Worm (Caenorhabditis elegans) whole organism, young adult: ENCODE measurements around the gene wrt-6.

ENCODE experiments used
- B0019.2 ChIP-seq: fragments of 200-800 bp; sonication (Bioruptor generic); conservative IDR thresholded peaks from 2 replicates; pipeline ENCODE4 v1.3.6; 2022; ENCODE audit warnings: missing genetic modification reagents, missing genetic modification characterization, missing compliant biosample characterization
- B0261.1 ChIP-seq: sonication (generic microtip); optimal IDR thresholded peaks from 2 replicates; lab custom pipeline; 2016; ENCODE audit warnings: mild to moderate bottlenecking, missing genetic modification characterization, moderate library complexity, missing compliant biosample characterization
- C17E4.6 ChIP-seq: fragments of 200-800 bp; sonication (Bioruptor generic); IDR thresholded peaks from 2 replicates; pipeline ENCODE4 v1.3.6; 2022; ENCODE audit warnings: missing genetic modification reagents, missing genetic modification characterization, missing compliant biosample characterization
- F23B12.7 ChIP-seq: sonication (generic microtip); optimal IDR thresholded peaks from 2 replicates; lab custom pipeline; 2017; ENCODE audit warnings: missing genetic modification characterization, mild to moderate bottlenecking, missing compliant biosample characterization, antibody characterized with exemption, moderate library complexity; ENCODE audit not compliant: insufficient read depth
- F49E8.2 ChIP-seq: sonication (generic microtip); optimal IDR thresholded peaks from 3 replicates; lab custom pipeline; 2017; ENCODE audit warnings: missing genetic modification characterization, mild to moderate bottlenecking, missing compliant biosample characterization, antibody characterized with exemption, moderate library complexity; ENCODE audit not compliant: insufficient read depth
- K11D2.4 ChIP-seq: fragments of 200-800 bp; sonication (Bioruptor generic); IDR thresholded peaks from 2 replicates; pipeline ENCODE4 v1.3.6; 2022; ENCODE audit warnings: missing genetic modification reagents, missing genetic modification characterization, missing compliant biosample characterization
- Y56A3A.18 ChIP-seq: fragments of 200-800 bp; sonication (Bioruptor generic); IDR thresholded peaks from 2 replicates; pipeline ENCODE4 v1.3.6; 2022; ENCODE audit warnings: missing genetic modification reagents, missing genetic modification characterization, missing compliant biosample characterization
- Y67H2A.10 ChIP-seq: fragments of 200-800 bp; sonication (Bioruptor generic); conservative IDR thresholded peaks from 2 replicates; pipeline ENCODE4 v1.3.6; 2022; ENCODE audit warnings: missing genetic modification reagents, missing genetic modification characterization, missing compliant biosample characterization
- Y79H2A.3 ChIP-seq: fragments of 200-800 bp; sonication (Bioruptor generic); conservative IDR thresholded peaks from 2 replicates; pipeline ENCODE4 v1.3.6; 2022; ENCODE audit warnings: missing genetic modification reagents, missing genetic modification characterization, missing compliant biosample characterization
- Y95B8A.8 ChIP-seq: fragments of 200-800 bp; sonication (Bioruptor generic); IDR thresholded peaks from 2 replicates; pipeline ENCODE4 v1.3.6; 2022; ENCODE audit warnings: missing genetic modification reagents, missing genetic modification characterization, missing compliant biosample characterization
- akir-1 ChIP-seq: fragments of 200-800 bp; sonication (Bioruptor generic); optimal IDR thresholded peaks from 2 replicates; lab custom pipeline; 2018; ENCODE audit warnings: mild to moderate bottlenecking, missing genetic modification characterization, moderate library complexity, missing compliant biosample characterization
- aptf-2 ChIP-seq: fragments of 200-800 bp; sonication (Bioruptor generic); conservative IDR thresholded peaks from 2 replicates; pipeline ENCODE4 v1.3.6; 2022; ENCODE audit warnings: missing genetic modification reagents, missing genetic modification characterization, missing compliant biosample characterization
- aptf-3 ChIP-seq: fragments of 200-800 bp; sonication (Bioruptor generic); IDR thresholded peaks from 2 replicates; pipeline ENCODE4 v1.3.6; 2022; ENCODE audit warnings: missing genetic modification characterization, missing compliant biosample characterization
- attf-3 ChIP-seq: fragments of 200-800 bp; sonication (Bioruptor generic); conservative IDR thresholded peaks from 2 replicates; pipeline ENCODE4 v1.3.6; 2022; ENCODE audit warnings: missing genetic modification reagents, missing genetic modification characterization, missing compliant biosample characterization
- bed-1 ChIP-seq: fragments of 200-800 bp; sonication (Bioruptor generic); IDR thresholded peaks from 2 replicates; pipeline ENCODE4 v1.3.6; 2022; ENCODE audit warnings: missing genetic modification reagents, missing genetic modification characterization, missing compliant biosample characterization
- cebp-1 ChIP-seq, 2 experiments: fragments of 200-800 bp in 1 of 2; sonication (Bioruptor generic) in 1 of 2; sonication (generic microtip) in 1 of 2; IDR thresholded peaks in 1 of 2; optimal IDR thresholded peaks in 1 of 2; 2 replicates each; pipeline versions ENCODE4 v1.3.6 to Lab custom; 2017 to 2022; ENCODE audit warnings: missing compliant biosample characterization in 2 of 2, missing genetic modification characterization in 2 of 2, mild to moderate bottlenecking in 1 of 2, missing genetic modification reagents in 1 of 2, moderate library complexity in 1 of 2
- ceh-100 ChIP-seq: fragments of 200-800 bp; sonication (Bioruptor generic); IDR thresholded peaks from 2 replicates; pipeline ENCODE4 v1.3.6; 2022; ENCODE audit warnings: missing genetic modification reagents, missing genetic modification characterization, missing compliant biosample characterization
- ceh-40 ChIP-seq: fragments of 200-800 bp; sonication (Bioruptor generic); IDR thresholded peaks from 2 replicates; pipeline ENCODE4 v1.3.6; 2022; ENCODE audit warnings: missing genetic modification characterization, missing compliant biosample characterization
- die-1 ChIP-seq: sonication (generic microtip); optimal IDR thresholded peaks from 2 replicates; lab custom pipeline; 2016; ENCODE audit warnings: missing genotype, mild to moderate bottlenecking, missing genetic modification characterization, missing compliant biosample characterization
- ekl-4 ChIP-seq: fragments of 200-800 bp; sonication (Bioruptor generic); IDR thresholded peaks from 2 replicates; pipeline ENCODE4 v1.3.6; 2022; ENCODE audit warnings: missing genetic modification reagents, missing genetic modification characterization, missing compliant biosample characterization
- ets-4 ChIP-seq: fragments of 200-800 bp; sonication (Bioruptor generic); optimal IDR thresholded peaks from 2 replicates; lab custom pipeline; 2018; ENCODE audit warnings: mild to moderate bottlenecking, missing genetic modification characterization, missing compliant biosample characterization
- him-1 ChIP-seq: sonication (generic microtip); optimal IDR thresholded peaks from 2 replicates; lab custom pipeline; 2016; ENCODE audit warnings: missing genotype, missing genetic modification reagents, missing genetic modification characterization, missing compliant biosample characterization
- hlh-12 ChIP-seq: sonication (generic microtip); optimal IDR thresholded peaks from 2 replicates; lab custom pipeline; 2016; ENCODE audit warnings: missing genetic modification characterization, missing compliant biosample characterization
- hmg-20 ChIP-seq: fragments of 200-800 bp; sonication (Bioruptor generic); IDR thresholded peaks from 2 replicates; pipeline ENCODE4 v1.3.6; 2022; ENCODE audit warnings: missing genetic modification reagents, missing genetic modification characterization, missing compliant biosample characterization
- lin-26 ChIP-seq: fragments of 200-800 bp; sonication (Bioruptor generic); IDR thresholded peaks from 2 replicates; pipeline ENCODE4 v1.3.6; 2022; ENCODE audit warnings: missing genetic modification reagents, missing genetic modification characterization, missing compliant biosample characterization
- lin-35 ChIP-seq, 3 experiments: fragments of 150-350 bp in 2 of 3; sonication (generic microtip) in 1 of 3; optimal IDR thresholded peaks; 2 replicates each; lab custom pipeline; 2014 to 2018; ENCODE audit warnings: missing biosample characterization in 3 of 3, missing genetic modification characterization in 3 of 3, missing genetic modification reagents in 3 of 3
- madf-10 ChIP-seq: sonication (generic microtip); optimal IDR thresholded peaks from 2 replicates; lab custom pipeline; 2016; ENCODE audit warnings: mild to moderate bottlenecking, missing genetic modification characterization, missing compliant biosample characterization
- madf-6 ChIP-seq: fragments of 200-800 bp; sonication (Bioruptor generic); IDR thresholded peaks from 2 replicates; pipeline ENCODE4 v1.3.6; 2022; ENCODE audit warnings: missing genetic modification reagents, missing genetic modification characterization, missing compliant biosample characterization
- nhr-120 ChIP-seq: fragments of 200-800 bp; sonication (Bioruptor generic); IDR thresholded peaks from 2 replicates; pipeline ENCODE4 v1.3.6; 2022; ENCODE audit warnings: missing genetic modification characterization, missing compliant biosample characterization
- nhr-179 ChIP-seq: sonication (generic microtip); optimal IDR thresholded peaks from 2 replicates; lab custom pipeline; 2016; ENCODE audit warnings: mild to moderate bottlenecking, missing genetic modification characterization, missing compliant biosample characterization
- nhr-27 ChIP-seq: fragments of 200-800 bp; sonication (Bioruptor generic); optimal IDR thresholded peaks from 2 replicates; lab custom pipeline; 2018; ENCODE audit warnings: mild to moderate bottlenecking, missing genetic modification characterization, moderate library complexity, missing compliant biosample characterization
- pha-4 ChIP-seq: fragments of 150-350 bp; sonication (generic microtip); optimal IDR thresholded peaks from 2 replicates; lab custom pipeline; 2014; ENCODE audit warnings: missing biosample characterization, missing genetic modification reagents, missing genetic modification characterization
- rcor-1 ChIP-seq: fragments of 200-800 bp; sonication (Bioruptor generic); IDR thresholded peaks from 2 replicates; pipeline ENCODE4 v1.3.6; 2022; ENCODE audit warnings: missing genetic modification reagents, missing genetic modification characterization, missing compliant biosample characterization
- sea-2 ChIP-seq: fragments of 200-800 bp; sonication (Bioruptor generic); IDR thresholded peaks from 2 replicates; pipeline ENCODE4 v1.3.6; 2022; ENCODE audit warnings: missing genetic modification characterization, missing compliant biosample characterization
- snpc-4 ChIP-seq, 5 experiments: fragments of 150-350 bp in 1 of 5; sonication (generic microtip) in 4 of 5; optimal IDR thresholded peaks; 2 replicates each; lab custom pipeline; 2014 to 2018; ENCODE audit warnings: missing genetic modification characterization in 5 of 5, missing biosample characterization in 3 of 5, antibody characterized with exemption in 2 of 5, mild to moderate bottlenecking in 2 of 5, missing compliant biosample characterization in 2 of 5, missing genotype in 2 of 5, moderate library complexity in 2 of 5, missing genetic modification reagents in 1 of 5
- unc-62 ChIP-seq: fragments of 150-350 bp; optimal IDR thresholded peaks from 2 replicates; lab custom pipeline; 2014; ENCODE audit warnings: missing biosample characterization, missing genetic modification reagents, missing genetic modification characterization
- ztf-22 ChIP-seq: fragments of 200-800 bp; sonication (Bioruptor generic); optimal IDR thresholded peaks from 2 replicates; lab custom pipeline; 2018; ENCODE audit warnings: mild to moderate bottlenecking, missing genetic modification characterization, moderate library complexity, missing compliant biosample characterization
- ztf-25 ChIP-seq: fragments of 200-800 bp; sonication (Bioruptor generic); IDR thresholded peaks from 2 replicates; pipeline ENCODE4 v1.3.6; 2022; ENCODE audit warnings: missing genetic modification reagents, missing genetic modification characterization, missing compliant biosample characterization

The wrt-6 gene

DNA sequence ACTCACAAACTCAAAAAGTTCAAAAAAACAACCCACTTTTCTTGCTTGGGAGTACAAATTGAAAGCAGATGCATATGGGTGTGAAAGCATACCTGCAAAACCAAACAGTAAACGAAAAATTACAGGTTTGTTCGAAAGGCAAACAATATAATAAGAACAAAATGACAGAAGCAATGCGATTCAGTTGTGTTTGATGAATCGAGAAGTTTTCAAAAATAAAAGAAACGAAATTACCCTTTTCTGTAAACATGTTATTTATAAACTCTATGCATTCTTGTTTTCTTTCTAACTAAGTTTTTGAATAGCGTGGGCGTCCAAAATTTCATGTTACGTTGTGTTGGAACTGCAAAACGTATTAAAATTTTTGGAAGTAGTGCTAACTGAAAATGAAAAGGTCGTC is 28.9 kb downstream of the wrt-6 start, which contains the start of gene sox-4:
Gene sox-4 (minus strand): TSS at position 101 of the 400 bp plus-strand sequence.
- TF ChIP-seq snpc-4 (GFP tag; optimal IDR thresholded peaks at IDR 0.05; lab: Kevin White, UChicago) (no peak), snpc-4 (tag; optimal IDR thresholded peaks at IDR 0.05; lab: Kevin White, UChicago) (no peak), B0019.2 (GFP tag; lab: Robert Waterston, UW) (no peak), B0261.1 (tag; lab: Kevin White, UChicago) (no peak), F23B12.7 (tag; lab: Kevin White, UChicago) (no peak), Y95B8A.8 (GFP tag; lab: Robert Waterston, UW) (no peak), cebp-1 (GFP tag; IDR thresholded peaks at IDR 0.05; lab: Robert Waterston, UW) (no peak), cebp-1 (tag; optimal IDR thresholded peaks at IDR 0.05; lab: Kevin White, UChicago) (no peak), die-1 (tag; lab: Kevin White, UChicago) (no peak), hlh-12 (no peak), ets-4 (GFP tag; lab: Kevin White, UChicago) (no peak), rcor-1 (GFP tag; lab: Robert Waterston, UW) (no peak), attf-3 (GFP tag; lab: Robert Waterston, UW) (no peak), unc-62 (GFP tag; lab: Kevin White, UChicago) (no peak), hmg-20 (no peak), F49E8.2 (tag; lab: Kevin White, UChicago) (no peak)

ce11 chrX:3513715-3514114 is 33.7 kb downstream of the wrt-6 start:
- no peak for TF ChIP-seq rcor-1 (GFP tag; lab: Robert Waterston, UW)
- TF ChIP-seq ztf-25 (GFP tag; lab: Robert Waterston, UW) = no peak
- TF ChIP-seq aptf-2 = no peak
- TF ChIP-seq pha-4 (tag; lab: Kevin White, UChicago) = no peak
- no peak for TF ChIP-seq K11D2.4 (GFP tag; lab: Robert Waterston, UW)
- TF ChIP-seq nhr-179 (tag; lab: Kevin White, UChicago) = no peak
- TF ChIP-seq C17E4.6 = no peak
- TF ChIP-seq lin-26 = no peak
- no peak for TF ChIP-seq F23B12.7 (tag; lab: Kevin White, UChicago)
- no peak for TF ChIP-seq ceh-40 (GFP tag; lab: Robert Waterston, UW)
- no peak for TF ChIP-seq bed-1 (GFP tag; lab: Robert Waterston, UW)
- TF ChIP-seq Y79H2A.3 (GFP tag; lab: Robert Waterston, UW) = no peak
- TF ChIP-seq madf-6 (GFP tag; lab: Robert Waterston, UW) = no peak
- TF ChIP-seq nhr-27 (tag; lab: Kevin White, UChicago) = no peak
- no peak for TF ChIP-seq lin-35 (GFP tag; optimal IDR thresholded peaks at IDR 0.05; lab: Kevin White, UChicago)
- no peak for TF ChIP-seq ekl-4
- no peak for TF ChIP-seq Y56A3A.18 (GFP tag; lab: Robert Waterston, UW)
- TF ChIP-seq ztf-22 = no peak
- TF ChIP-seq nhr-120 (GFP tag; lab: Robert Waterston, UW) = no peak

ce11 chrX:3517141-3517540 is 37.1 kb downstream of the wrt-6 start:
- TF ChIP-seq sea-2 = no peak

- TF ChIP-seq K11D2.4 (GFP tag; lab: Robert Waterston, UW) = no peak
- no peak for TF ChIP-seq die-1 (tag; lab: Kevin White, UChicago)
- TF ChIP-seq Y95B8A.8 (GFP tag; lab: Robert Waterston, UW) = no peak
- TF ChIP-seq Y67H2A.10 (GFP tag; lab: Robert Waterston, UW) = no peak
- TF ChIP-seq ceh-100 = no peak
- no peak for TF ChIP-seq him-1 (tag; lab: Kevin White, UChicago)
- no peak for TF ChIP-seq aptf-3 (GFP tag; lab: Robert Waterston, UW)
- TF ChIP-seq akir-1 = no peak
- TF ChIP-seq madf-10 (tag; lab: Kevin White, UChicago) = no peak
Observed at ce11 chrX:3518494-3518893, 38.4 kb downstream of the wrt-6 start, which contains the start of gene npr-16. npr-16 (plus strand) TSS chrX:3518794.
